Worm (Caenorhabditis elegans) whole organism, L1 larva: Measurements from ENCODE around the gene mdf-1.
A peak's percentile ranks its signal among the peaks of the same experiment; 100 is the strongest.

Experiments used
- C16A3.4 ChIP-seq: fragments of 150-350 bp; optimal IDR thresholded peaks from 2 replicates; lab custom pipeline; 2014; ENCODE audit warnings: missing biosample characterization, missing genetic modification characterization
- F16B12.6 ChIP-seq: fragments of 150-350 bp; optimal IDR thresholded peaks from 2 replicates; lab custom pipeline; 2014; ENCODE audit warnings: missing biosample characterization, missing genetic modification characterization
- aly-2 ChIP-seq: fragments of 150-350 bp; optimal IDR thresholded peaks from 2 replicates; lab custom pipeline; 2014; ENCODE audit warnings: missing biosample characterization, missing genetic modification characterization
- ama-1 ChIP-seq: fragments of 150-350 bp; optimal IDR thresholded peaks from 2 replicates; lab custom pipeline; 2014
- blmp-1 ChIP-seq: fragments of 150-350 bp; optimal IDR thresholded peaks from 2 replicates; lab custom pipeline; 2014; ENCODE audit warnings: missing biosample characterization, missing genetic modification characterization
- ceh-63 ChIP-seq: fragments of 200-800 bp; sonication (Bioruptor generic); optimal IDR thresholded peaks from 2 replicates; lab custom pipeline; 2018; ENCODE audit warnings: mild to moderate bottlenecking, missing genetic modification characterization, missing compliant biosample characterization
- ceh-8 ChIP-seq: fragments of 200-800 bp; sonication (Bioruptor generic); optimal IDR thresholded peaks from 2 replicates; lab custom pipeline; 2018; ENCODE audit warnings: mild to moderate bottlenecking, missing genetic modification characterization, moderate library complexity, missing compliant biosample characterization
- ceh-82 ChIP-seq, 3 experiments: fragments of 150-350 bp in 1 of 3; sonication (generic microtip) in 2 of 3; optimal IDR thresholded peaks; 2 replicates each; lab custom pipeline; 2014 to 2017; ENCODE audit warnings: missing biosample characterization in 3 of 3, missing genetic modification characterization in 3 of 3
- ceh-88 ChIP-seq: fragments of 200-800 bp; sonication (Bioruptor generic); IDR thresholded peaks from 2 replicates; pipeline ENCODE4 v1.3.6; 2022; ENCODE audit warnings: missing genetic modification characterization, missing compliant biosample characterization
- ces-1 ChIP-seq: fragments of 150-350 bp; optimal IDR thresholded peaks from 2 replicates; lab custom pipeline; 2014; ENCODE audit warnings: missing biosample characterization, missing genetic modification reagents, missing genetic modification characterization
- dpl-1 ChIP-seq, 3 experiments: fragments of 150-350 bp in 2 of 3; sonication (generic microtip) in 1 of 3; optimal IDR thresholded peaks; 2 replicates each; lab custom pipeline; 2014 to 2017; ENCODE audit warnings: missing biosample characterization in 3 of 3, missing genetic modification characterization in 3 of 3, missing genetic modification reagents in 3 of 3
- dsc-1 ChIP-seq: sonication (generic microtip); optimal IDR thresholded peaks from 2 replicates; lab custom pipeline; 2016; ENCODE audit warnings: mild to moderate bottlenecking, missing genetic modification characterization, missing compliant biosample characterization
- efl-1 ChIP-seq, 4 experiments: fragments of 150-350 bp; optimal IDR thresholded peaks in 3 of 4; peaks in 1 of 4; 1 replicate in 1 of 4; 2 replicates in 3 of 4; lab custom pipeline; 2014; ENCODE audit warnings: missing biosample characterization in 2 of 4, missing genetic modification characterization in 2 of 4, missing genetic modification reagents in 2 of 4
- efl-3 ChIP-seq: fragments of 200-800 bp; sonication (Bioruptor generic); optimal IDR thresholded peaks from 2 replicates; lab custom pipeline; 2018; ENCODE audit warnings: mild to moderate bottlenecking, missing genetic modification characterization, missing compliant biosample characterization
- egl-13 ChIP-seq: sonication (generic microtip); optimal IDR thresholded peaks from 2 replicates; lab custom pipeline; 2016; ENCODE audit warnings: missing genotype, missing genetic modification reagents, missing genetic modification characterization, missing compliant biosample characterization
- elt-2 ChIP-seq: sonication (generic microtip); optimal IDR thresholded peaks from 2 replicates; lab custom pipeline; 2016; ENCODE audit warnings: missing genetic modification characterization, mild to moderate bottlenecking, inconsistent platforms, missing compliant biosample characterization, missing genetic modification reagents
- elt-3 ChIP-seq, 6 experiments: fragments of 150-350 bp in 1 of 6; sonication (generic microtip); optimal IDR thresholded peaks; 2 replicates each; lab custom pipeline; 2017 to 2018; ENCODE audit warnings: missing biosample characterization in 6 of 6, missing genetic modification characterization in 6 of 6, inconsistent platforms in 1 of 6
- ets-5 ChIP-seq: fragments of 200-800 bp; sonication (Bioruptor generic); IDR thresholded peaks from 2 replicates; pipeline ENCODE4 v1.3.6; 2022; ENCODE audit warnings: missing genetic modification characterization, missing compliant biosample characterization
- fkh-10 ChIP-seq: sonication (generic microtip); optimal IDR thresholded peaks from 2 replicates; lab custom pipeline; 2017; ENCODE audit warnings: missing biosample characterization, missing genetic modification reagents, missing genetic modification characterization
- fkh-8 ChIP-seq: sonication (generic microtip); optimal IDR thresholded peaks from 2 replicates; lab custom pipeline; 2016; ENCODE audit warnings: mild to moderate bottlenecking, missing genetic modification characterization, missing compliant biosample characterization
- fos-1 ChIP-seq: fragments of 150-350 bp; optimal IDR thresholded peaks from 2 replicates; lab custom pipeline; 2014; ENCODE audit warnings: missing biosample characterization, missing genetic modification characterization
- irx-1 ChIP-seq: sonication (generic microtip); optimal IDR thresholded peaks from 2 replicates; lab custom pipeline; 2016; ENCODE audit warnings: missing genetic modification characterization, missing compliant biosample characterization
- lin-13 ChIP-seq: fragments of 150-350 bp; optimal IDR thresholded peaks from 2 replicates; lab custom pipeline; 2014; ENCODE audit warnings: missing biosample characterization, missing genetic modification reagents, missing genetic modification characterization
- lin-14 ChIP-seq: fragments of 200-800 bp; sonication (Bioruptor generic); optimal IDR thresholded peaks from 2 replicates; lab custom pipeline; 2018; ENCODE audit warnings: mild to moderate bottlenecking, missing genetic modification characterization, moderate library complexity, missing compliant biosample characterization
- lin-15B ChIP-seq: fragments of 150-350 bp; sonication (generic microtip); optimal IDR thresholded peaks from 3 replicates; lab custom pipeline; 2014; ENCODE audit warnings: missing biosample characterization, missing genetic modification characterization
- lin-35 ChIP-seq, 2 experiments: fragments of 150-350 bp; optimal IDR thresholded peaks; 2 replicates each; lab custom pipeline; 2014; ENCODE audit warnings: missing biosample characterization in 2 of 2, missing genetic modification characterization in 2 of 2, missing genetic modification reagents in 2 of 2
- lir-3 ChIP-seq: sonication (generic microtip); optimal IDR thresholded peaks from 2 replicates; lab custom pipeline; 2016; ENCODE audit warnings: mild to moderate bottlenecking, missing genetic modification characterization, moderate library complexity, missing compliant biosample characterization; ENCODE audit not compliant: poor library complexity
- lsy-2 ChIP-seq, 2 experiments: fragments of 150-350 bp; optimal IDR thresholded peaks; 2 replicates each; lab custom pipeline; 2014; ENCODE audit warnings: missing biosample characterization in 2 of 2, missing genetic modification characterization in 2 of 2
- mdl-1 ChIP-seq, 2 experiments: fragments of 150-350 bp; optimal IDR thresholded peaks; 2 replicates each; lab custom pipeline; 2014 to 2017; ENCODE audit warnings: missing biosample characterization in 2 of 2, missing genetic modification characterization in 2 of 2, inconsistent platforms in 1 of 2
- mep-1 ChIP-seq: fragments of 150-350 bp; optimal IDR thresholded peaks from 2 replicates; lab custom pipeline; 2014; ENCODE audit warnings: missing biosample characterization, missing genetic modification characterization
- nhr-12 ChIP-seq: sonication (generic microtip); optimal IDR thresholded peaks from 2 replicates; lab custom pipeline; 2017; ENCODE audit warnings: missing biosample characterization, missing genetic modification characterization
- nhr-19 ChIP-seq: fragments of 200-800 bp; sonication (Bioruptor generic); conservative IDR thresholded peaks from 2 replicates; pipeline ENCODE4 v1.3.6; 2022; ENCODE audit warnings: missing genetic modification characterization, missing compliant biosample characterization
- nhr-20 ChIP-seq: sonication (generic microtip); optimal IDR thresholded peaks from 2 replicates; lab custom pipeline; 2016; ENCODE audit warnings: mild to moderate bottlenecking, missing genetic modification characterization, missing compliant biosample characterization
- nhr-47 ChIP-seq: sonication (generic microtip); optimal IDR thresholded peaks from 2 replicates; lab custom pipeline; 2016; ENCODE audit warnings: mild to moderate bottlenecking, missing genetic modification characterization, moderate library complexity, missing compliant biosample characterization
- nhr-71 ChIP-seq: sonication (generic microtip); optimal IDR thresholded peaks from 2 replicates; lab custom pipeline; 2016; ENCODE audit warnings: mild to moderate bottlenecking, missing genetic modification characterization, moderate library complexity, missing compliant biosample characterization
- nhr-84 ChIP-seq: sonication (generic microtip); optimal IDR thresholded peaks from 2 replicates; lab custom pipeline; 2017; ENCODE audit warnings: missing biosample characterization, missing genetic modification characterization
- nhr-85 ChIP-seq: sonication (generic microtip); peaks from one replicate; lab custom pipeline; 2016; ENCODE audit warnings: missing genetic modification characterization, inconsistent platforms, missing compliant biosample characterization
- nhr-90 ChIP-seq: sonication (generic microtip); optimal IDR thresholded peaks from 2 replicates; lab custom pipeline; 2016; ENCODE audit warnings: mild to moderate bottlenecking, missing genetic modification characterization, missing compliant biosample characterization; ENCODE audit not compliant: poor library complexity
- pax-3 ChIP-seq: fragments of 200-800 bp; sonication (Bioruptor generic); optimal IDR thresholded peaks from 2 replicates; lab custom pipeline; 2018; ENCODE audit warnings: mild to moderate bottlenecking, missing genetic modification characterization, moderate library complexity, missing compliant biosample characterization
- rnt-1 ChIP-seq: sonication (generic microtip); optimal IDR thresholded peaks from 2 replicates; lab custom pipeline; 2016; ENCODE audit warnings: mild to moderate bottlenecking, missing genetic modification characterization, moderate library complexity, missing compliant biosample characterization
- skn-1 ChIP-seq: fragments of 150-350 bp; optimal IDR thresholded peaks from 2 replicates; lab custom pipeline; 2014; ENCODE audit warnings: missing biosample characterization, missing genetic modification characterization
- snpc-4 ChIP-seq: fragments of 150-350 bp; optimal IDR thresholded peaks from 2 replicates; lab custom pipeline; 2014; ENCODE audit warnings: missing biosample characterization, missing genetic modification characterization
- snu-23 ChIP-seq: sonication (generic microtip); optimal IDR thresholded peaks from 2 replicates; lab custom pipeline; 2016; ENCODE audit warnings: missing genetic modification characterization, missing compliant biosample characterization
- sptf-1 ChIP-seq: fragments of 150-350 bp; optimal IDR thresholded peaks from 2 replicates; lab custom pipeline; 2014; ENCODE audit warnings: missing biosample characterization, missing genetic modification characterization
- sup-37 ChIP-seq: fragments of 200-800 bp; sonication (Bioruptor generic); optimal IDR thresholded peaks from 2 replicates; lab custom pipeline; 2018; ENCODE audit warnings: mild to moderate bottlenecking, missing genetic modification characterization, missing compliant biosample characterization
- swsn-7 ChIP-seq: sonication (generic microtip); optimal IDR thresholded peaks from 2 replicates; lab custom pipeline; 2016; ENCODE audit warnings: missing genetic modification characterization, missing compliant biosample characterization
- tbx-2 ChIP-seq: sonication (generic microtip); optimal IDR thresholded peaks from 2 replicates; lab custom pipeline; 2016; ENCODE audit warnings: missing genetic modification characterization, missing compliant biosample characterization
- tlp-1 ChIP-seq: fragments of 150-350 bp; optimal IDR thresholded peaks from 2 replicates; lab custom pipeline; 2014; ENCODE audit warnings: missing biosample characterization, missing genetic modification characterization
- unc-130 ChIP-seq: fragments of 150-350 bp; optimal IDR thresholded peaks from 2 replicates; lab custom pipeline; 2017; ENCODE audit warnings: missing biosample characterization, missing genetic modification characterization, inconsistent platforms
- unc-30 ChIP-seq: sonication (generic microtip); optimal IDR thresholded peaks from 2 replicates; lab custom pipeline; 2017; ENCODE audit warnings: missing biosample characterization, missing genetic modification characterization
- unc-86 ChIP-seq: sonication (generic microtip); optimal IDR thresholded peaks from 2 replicates; lab custom pipeline; 2016; ENCODE audit warnings: missing genetic modification characterization, missing compliant biosample characterization
- xbp-1 ChIP-seq: sonication (generic microtip); optimal IDR thresholded peaks from 2 replicates; lab custom pipeline; 2016; ENCODE audit warnings: missing genetic modification characterization, missing compliant biosample characterization
- ztf-4 ChIP-seq: fragments of 150-350 bp; optimal IDR thresholded peaks from 2 replicates; lab custom pipeline; 2014; ENCODE audit warnings: missing biosample characterization, missing genetic modification characterization

mdf-1 gene

ce11 chrV:9544176-9544632 is at the start of gene mdf-1:
Gene mdf-1 (minus strand): TSS chrV:9544226.
- TF ChIP-seq unc-130 (peak; percentile 58), F16B12.6 (peak; percentile 10), lir-3 (tag; lab: Kevin White, UChicago) (peak; percentile 57), snpc-4 (tag; lab: Kevin White, UChicago) (peak; percentile 35), ces-1 (GFP tag; lab: Kevin White, UChicago) (no peak), lsy-2 (tag; optimal IDR thresholded peaks at IDR 0.05; lab: Kevin White, UChicago) (peak; percentile 59 to 81), xbp-1 (peak; percentile 60), ztf-4 (tag; lab: Kevin White, UChicago) (peak; percentile 24), tbx-2 (peak; percentile 60), lin-14 (GFP tag; lab: Kevin White, UChicago) (peak; percentile 77), mdl-1 (tag; optimal IDR thresholded peaks at IDR 0.05; lab: Kevin White, UChicago) (peak in 1 of 2 experiments; percentile 45), nhr-19 (GFP tag; lab: Robert Waterston, UW) (peak; percentile 49), egl-13 (tag; lab: Kevin White, UChicago) (peak; percentile 50), pax-3 (tag; lab: Kevin White, UChicago) (no peak), rnt-1 (tag; lab: Kevin White, UChicago) (peak; percentile 61), efl-1 (optimal IDR thresholded peaks at IDR 0.05; lab: Kevin White, UChicago) (peak; percentile 75 to 92), efl-1 (GFP tag; optimal IDR thresholded peaks at IDR 0.05 in 1 of 2; lab: Kevin White, UChicago) (peak; percentile 91 to 99), lin-13 (GFP tag; lab: Kevin White, UChicago) (peak; percentile 62), nhr-85 (tag; lab: Kevin White, UChicago) (peak; percentile 48), ama-1 (peak; percentile 29), dsc-1 (peak; percentile 49), fos-1 (tag; lab: Kevin White, UChicago) (no peak), nhr-90 (tag; lab: Kevin White, UChicago) (peak; percentile 68), nhr-47 (tag; lab: Kevin White, UChicago) (peak; percentile 75), mep-1 (tag; lab: Kevin White, UChicago) (peak; percentile 26), nhr-20 (peak; percentile 75), sup-37 (GFP tag; lab: Kevin White, UChicago) (no peak), blmp-1 (tag; lab: Kevin White, UChicago) (peak; percentile 62), fkh-8 (tag; lab: Kevin White, UChicago) (peak; percentile 57), ceh-88 (GFP tag; lab: Robert Waterston, UW) (peak; percentile 26; the same call in 1 of the 2 replicates), irx-1 (peak; percentile 40), C16A3.4 (peak; percentile 85), nhr-71 (tag; lab: Kevin White, UChicago) (peak; percentile 80), aly-2 (tag; lab: Kevin White, UChicago) (no peak), swsn-7 (tag; lab: Kevin White, UChicago) (peak; percentile 67), sptf-1 (tag; lab: Kevin White, UChicago) (no peak), elt-3 (tag; optimal IDR thresholded peaks at IDR 0.05; lab: Kevin White, UChicago) (peak in 1 of 6 experiments; percentile 82), elt-2 (tag; lab: Kevin White, UChicago) (no peak), ceh-8 (GFP tag; lab: Kevin White, UChicago) (peak; percentile 34), nhr-12 (tag; lab: Kevin White, UChicago) (no peak), unc-86 (tag; lab: Kevin White, UChicago) (peak; percentile 32), efl-3 (GFP tag; lab: Kevin White, UChicago) (no peak), ets-5 (GFP tag; lab: Robert Waterston, UW) (no peak), skn-1 (tag; lab: Kevin White, UChicago) (peak; percentile 67), ceh-82 (tag; optimal IDR thresholded peaks at IDR 0.05; lab: Kevin White, UChicago) (peak; percentile 14 to 68 (median 43)), fkh-10 (GFP tag; lab: Kevin White, UChicago) (no peak), ceh-63 (GFP tag; lab: Kevin White, UChicago) (no peak), lin-15B (tag; lab: Kevin White, UChicago) (peak; percentile 65), lin-35 (GFP tag; optimal IDR thresholded peaks at IDR 0.05; lab: Kevin White, UChicago) (peak; percentile 90 to 96), unc-30 (tag; lab: Kevin White, UChicago) (no peak), tlp-1 (no peak), dpl-1 (GFP tag; optimal IDR thresholded peaks at IDR 0.05; lab: Kevin White, UChicago) (peak; percentile 85 to 93 (median 89)), nhr-84 (tag; lab: Kevin White, UChicago) (no peak), snu-23 (GFP tag; lab: Kevin White, UChicago) (peak; percentile 79)
- TF ChIP-seq, all 84 proteins: peak for 38
